Worm (Caenorhabditis elegans): ENCODE measurements around the gene C54D10.4.
"Not testable (repeated sequence)": the region's sequence is repeated elsewhere in the genome, so short reads cannot be mapped to it uniquely, and the experiment has no call there.

Gene C54D10.4

DNA sequence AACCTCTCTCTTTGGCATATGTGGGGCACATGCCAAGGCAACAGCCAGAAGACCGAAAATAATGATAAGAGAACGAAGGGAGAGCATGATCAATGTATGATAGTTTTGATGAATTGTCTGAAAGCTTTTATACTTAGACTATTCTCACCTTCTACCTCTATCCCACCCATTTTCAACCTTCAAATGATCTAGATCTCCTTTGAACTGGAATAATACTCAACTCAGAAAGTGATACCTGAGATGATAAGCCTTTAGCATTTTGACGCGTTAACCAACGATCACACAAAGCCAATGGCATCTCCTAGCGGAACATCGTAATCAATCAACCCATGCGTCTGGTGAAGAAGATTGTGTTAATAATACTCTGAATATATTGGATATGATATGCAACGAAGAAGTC lies 16.2 kb downstream of the C54D10.4 start, which contains the start of gene K01D12.9:
Gene K01D12.9 (minus strand): TSS at position 101 of the 400 bp plus-strand sequence.
- TF ChIP-seq ceh-13 (GFP tag; optimal IDR thresholded peaks at IDR 0.05) = no peak

DNA sequence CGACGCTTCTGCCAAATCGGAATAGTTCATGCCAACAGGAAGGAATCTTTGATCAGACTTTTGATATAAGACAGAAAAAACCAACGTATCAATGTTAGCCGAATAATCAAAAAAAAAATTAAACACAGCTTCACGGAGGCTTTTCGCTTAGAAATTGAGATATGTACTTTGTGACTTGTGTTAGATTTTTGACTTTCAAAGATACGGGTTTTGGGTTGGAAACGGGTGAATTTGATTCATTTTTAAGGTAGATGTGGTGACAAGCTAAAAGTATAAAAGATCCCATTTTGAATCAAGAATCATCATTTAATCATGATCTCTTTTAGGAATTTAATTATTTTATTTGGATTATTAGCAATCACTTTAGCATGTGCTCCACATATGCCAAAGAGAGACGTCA lies 18.4 kb downstream of the C54D10.4 start, which contains the start of gene K01D12.8:
Gene K01D12.8 (plus strand): TSS at position 301 of the 400 bp plus-strand sequence.
- TF ChIP-seq B0310.2 (tag; optimal IDR thresholded peaks at IDR 0.05) (no peak), scrt-1 (GFP tag; IDR thresholded peaks at IDR 0.05) (no peak), aly-1 (tag; optimal IDR thresholded peaks at IDR 0.05) (no peak), ets-7 (tag; optimal IDR thresholded peaks at IDR 0.05) (no peak), tbx-11 (GFP tag; IDR thresholded peaks at IDR 0.05) (no peak), ama-1 (optimal IDR thresholded peaks at IDR 0.05) (no peak), sea-1 (GFP tag; conservative IDR thresholded peaks at IDR 0.05) (no peak), flt-1 (GFP tag; IDR thresholded peaks at IDR 0.05) (no peak), tbx-37 (GFP tag; conservative IDR thresholded peaks at IDR 0.05) (no peak), F13C5.2 (tag; optimal IDR thresholded peaks at IDR 0.05) (no peak), tra-4 (tag; optimal IDR thresholded peaks at IDR 0.05) (no peak), hmbx-1 (tag; optimal IDR thresholded peaks at IDR 0.05) (no peak), ceh-13 (GFP tag; optimal IDR thresholded peaks at IDR 0.05) (no peak), hmg-4 (GFP tag; optimal IDR thresholded peaks at IDR 0.05) (no peak), ceh-36 (tag; optimal IDR thresholded peaks at IDR 0.05) (no peak)

DNA sequence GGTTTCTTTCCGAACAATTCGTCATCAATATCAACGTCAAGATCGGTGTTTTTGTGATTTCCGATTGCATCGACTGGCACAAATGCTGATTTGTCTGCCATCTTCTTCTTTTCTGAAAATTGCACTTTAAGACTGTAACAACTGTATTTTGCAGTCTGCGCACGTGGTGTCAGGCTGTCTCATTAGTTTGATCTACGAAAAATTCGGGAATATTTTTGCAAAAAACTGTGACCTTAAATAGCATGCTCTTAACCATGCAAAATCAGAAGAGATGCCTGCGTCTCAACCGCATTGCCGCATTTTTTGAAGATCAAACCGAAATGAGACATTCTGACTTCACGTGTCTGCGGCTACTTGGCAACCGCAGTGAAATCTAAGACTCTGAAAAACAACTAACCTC lies 19.4 kb downstream of the C54D10.4 start, which contains the start of gene K01D12.7:
Gene K01D12.7 (minus strand): TSS at position 101 of the 400 bp plus-strand sequence.
- TF ChIP-seq pes-1 (GFP tag; IDR thresholded peaks at IDR 0.05) (no peak), F13C5.2 (tag; optimal IDR thresholded peaks at IDR 0.05) (no peak)

DNA sequence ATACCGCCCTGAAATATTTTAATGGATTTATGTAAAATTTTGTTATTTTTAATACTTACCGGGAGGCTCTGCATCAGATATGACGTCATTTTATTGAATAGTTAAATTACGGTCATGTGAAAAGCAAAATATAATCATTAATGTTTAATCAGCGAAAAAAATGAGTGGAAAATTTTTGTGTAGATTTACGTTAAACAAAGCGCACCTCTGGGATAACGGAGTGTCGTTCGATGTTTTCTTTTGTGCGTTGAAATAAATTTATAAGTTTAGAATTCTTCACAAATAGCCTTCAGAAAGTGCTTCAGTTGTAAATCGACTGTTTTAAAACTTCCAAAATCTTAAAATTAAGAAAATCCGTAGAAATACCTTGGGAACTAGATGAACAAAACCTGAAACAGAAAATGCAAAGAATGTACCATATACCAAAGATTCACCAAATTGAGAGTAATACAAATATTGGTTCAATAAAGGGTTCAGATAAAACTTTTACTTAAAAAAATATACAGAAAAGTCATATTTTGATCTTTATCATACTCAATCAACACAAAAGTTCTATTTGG lies 20.0 kb downstream of the C54D10.4 start, which contains the start of the genes K01D12.20 and miga-1:
Gene K01D12.20 (minus strand): TSS at position 138 of the 560 bp plus-strand sequence.
Gene miga-1 (minus strand): TSS at position 183 of the 560 bp plus-strand sequence.
- TF ChIP-seq scrt-1 (GFP tag; IDR thresholded peaks at IDR 0.05) (no peak), flt-1 (GFP tag; IDR thresholded peaks at IDR 0.05) (no peak), ets-7 (tag; optimal IDR thresholded peaks at IDR 0.05) (no peak), B0310.2 (tag; optimal IDR thresholded peaks at IDR 0.05) (no peak), ceh-36 (tag; optimal IDR thresholded peaks at IDR 0.05) (no peak), ceh-13 (GFP tag; optimal IDR thresholded peaks at IDR 0.05) (no peak), tbx-37 (GFP tag; conservative IDR thresholded peaks at IDR 0.05) (no peak), tra-4 (tag; optimal IDR thresholded peaks at IDR 0.05) (no peak), hnd-1 (tag; optimal IDR thresholded peaks at IDR 0.05) (no peak), hmg-4 (GFP tag; optimal IDR thresholded peaks at IDR 0.05) (no peak)

DNA sequence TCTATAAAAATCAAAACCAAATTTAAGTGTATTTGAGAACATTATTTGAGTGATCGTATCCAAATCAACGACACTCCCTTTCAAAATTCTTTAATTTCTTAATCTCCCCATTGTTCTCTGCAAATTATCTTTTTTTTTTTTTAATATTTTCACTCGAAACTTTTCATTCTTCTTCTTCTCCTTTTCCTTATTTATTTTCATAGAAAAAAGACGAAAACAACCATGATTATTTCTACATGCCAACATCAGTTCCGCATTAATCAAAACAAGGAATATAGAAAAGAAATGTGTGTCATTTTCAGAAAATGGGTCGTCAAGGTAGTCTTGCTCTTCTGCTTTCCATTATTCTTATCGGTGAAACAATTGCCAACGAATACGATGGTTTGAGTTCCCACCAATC lies 23.2 kb downstream of the C54D10.4 start, which contains the start of gene K01D12.5:
Gene K01D12.5 (plus strand): TSS at position 301 of the 400 bp plus-strand sequence.
- TF ChIP-seq hnd-1 (tag; optimal IDR thresholded peaks at IDR 0.05) (no peak), aly-1 (tag; optimal IDR thresholded peaks at IDR 0.05) (no peak)

DNA sequence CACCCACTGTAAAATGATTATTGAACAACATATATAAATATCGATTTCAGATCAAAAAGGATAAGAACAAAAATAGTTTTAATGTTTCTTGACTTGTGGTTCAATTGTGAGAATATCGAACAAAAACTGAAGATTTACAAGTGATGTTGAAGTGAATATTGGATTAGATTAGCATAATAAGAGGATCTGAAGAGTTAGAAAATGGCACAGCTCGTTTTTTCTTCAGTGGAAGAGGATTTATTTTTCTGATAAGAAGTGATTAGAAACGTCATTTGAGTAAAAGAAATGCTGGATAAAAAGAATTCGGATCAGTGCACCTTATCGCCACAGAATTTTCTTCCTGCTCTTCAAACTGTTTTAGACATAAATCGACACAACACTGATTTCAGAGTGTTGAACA lies 25.0 kb downstream of the C54D10.4 start, which contains the start of gene twk-14:
Gene twk-14 (minus strand): TSS at position 8 of the 400 bp plus-strand sequence.
- no peak for TF ChIP-seq ceh-13 (GFP tag; optimal IDR thresholded peaks at IDR 0.05)

DNA sequence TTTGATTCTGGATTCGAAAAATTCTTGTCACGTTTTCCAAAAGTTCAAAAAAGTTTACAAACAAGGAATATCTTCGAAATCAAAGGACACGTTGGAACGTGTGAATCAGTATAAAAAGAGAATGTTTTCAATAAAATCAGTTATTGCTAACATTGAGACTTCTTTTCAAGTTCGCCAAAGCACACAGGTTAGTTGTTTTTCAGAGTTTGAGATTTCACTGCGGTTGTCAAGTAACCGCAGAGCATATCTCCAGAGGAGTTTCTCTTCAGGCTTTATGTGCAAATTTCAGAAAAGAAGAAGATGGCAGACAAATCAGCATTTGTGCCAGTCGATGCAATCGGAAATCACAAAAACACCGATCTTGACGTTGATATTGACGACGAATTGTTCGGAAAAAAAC lies 34.6 kb downstream of the C54D10.4 start, which contains the start of gene K01D12.15:
Gene K01D12.15 (plus strand): TSS at position 301 of the 400 bp plus-strand sequence.
- TF ChIP-seq ceh-36 (tag; optimal IDR thresholded peaks at IDR 0.05) (no peak), hmg-4 (GFP tag; optimal IDR thresholded peaks at IDR 0.05) (no peak), aly-1 (tag; optimal IDR thresholded peaks at IDR 0.05) (no peak), tbx-11 (GFP tag; IDR thresholded peaks at IDR 0.05) (no peak), hnd-1 (tag; optimal IDR thresholded peaks at IDR 0.05) (no peak), sea-1 (GFP tag; conservative IDR thresholded peaks at IDR 0.05) (no peak)

DNA sequence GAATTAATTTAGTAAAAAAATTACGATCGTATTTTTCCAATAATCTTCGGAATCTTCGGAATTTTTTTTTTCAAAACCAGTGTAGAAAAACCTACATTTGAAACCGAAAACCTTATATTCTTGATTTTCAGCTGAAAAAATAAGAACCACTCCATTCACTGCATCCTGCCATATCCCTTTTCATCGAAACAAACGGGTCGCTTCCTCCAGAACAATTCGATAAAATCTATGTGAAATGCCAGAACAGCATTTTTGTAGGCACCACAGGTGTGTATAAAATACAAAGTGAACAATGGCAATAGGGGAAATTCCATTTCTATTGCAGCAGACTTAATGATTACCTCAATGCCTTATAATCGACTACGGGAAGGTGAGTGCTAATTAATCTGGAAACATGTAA lies 43.5 kb downstream of the C54D10.4 start, which contains the start of gene K01D12.1:
Gene K01D12.1 (plus strand): TSS at position 301 of the 400 bp plus-strand sequence.
- TF ChIP-seq sea-1 (GFP tag; conservative IDR thresholded peaks at IDR 0.05) (no peak), tbx-37 (GFP tag; conservative IDR thresholded peaks at IDR 0.05) (no peak)

DNA sequence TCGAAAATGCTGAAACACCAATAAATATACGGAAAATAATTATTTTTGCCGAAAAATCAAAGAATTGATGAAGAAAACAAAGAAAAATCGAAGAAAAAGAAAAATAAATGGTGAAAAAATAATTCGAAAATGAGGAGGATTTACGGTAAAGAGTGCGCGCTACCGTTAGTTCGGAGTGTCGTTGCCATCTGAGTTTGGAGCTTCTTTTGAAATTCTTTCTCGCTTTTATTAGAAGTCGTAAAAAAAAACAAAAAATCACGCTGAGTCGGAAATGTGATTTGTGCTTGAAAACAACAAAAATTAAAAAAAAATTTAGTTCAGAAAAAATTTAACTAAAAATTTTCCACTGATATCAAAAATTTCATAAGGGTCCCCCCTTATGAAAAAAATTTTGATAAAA lies 46.5 kb downstream of the C54D10.4 start, which contains the start of gene F23H12.10:
Gene F23H12.10 (minus strand): TSS at position 12 of the 400 bp plus-strand sequence.
- TF ChIP-seq flt-1 (GFP tag; IDR thresholded peaks at IDR 0.05); B0310.2 (tag; optimal IDR thresholded peaks at IDR 0.05); hmbx-1 (tag; optimal IDR thresholded peaks at IDR 0.05): not testable (repeated sequence)

DNA sequence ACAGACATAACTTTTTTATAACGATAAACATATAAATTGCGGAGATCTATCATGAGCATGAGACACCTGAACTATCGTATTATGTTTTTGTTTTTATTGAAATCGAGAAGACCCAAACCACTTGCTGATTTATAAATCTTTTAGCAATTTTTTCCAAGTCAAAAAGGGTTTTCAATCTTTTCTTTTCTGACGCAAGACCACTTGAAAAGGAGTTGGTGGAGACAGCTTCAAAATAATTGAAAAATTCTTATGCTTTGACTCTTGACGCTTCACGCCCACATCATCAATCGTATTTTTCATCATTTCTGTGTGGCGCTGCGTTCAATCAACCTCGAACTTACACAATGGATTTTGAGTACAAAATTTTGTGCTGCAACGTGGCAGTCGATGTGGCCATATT lies 49.4 kb downstream of the C54D10.4 start, which contains the start of gene F23H12.7:
Gene F23H12.7 (plus strand): TSS at position 301 of the 400 bp plus-strand sequence.
- TF ChIP-seq B0310.2 (tag; optimal IDR thresholded peaks at IDR 0.05) = no peak
- no peak for TF ChIP-seq ceh-13 (GFP tag; optimal IDR thresholded peaks at IDR 0.05)
- TF ChIP-seq tbx-37 (GFP tag; conservative IDR thresholded peaks at IDR 0.05) = no peak
- TF ChIP-seq hmbx-1 (tag; optimal IDR thresholded peaks at IDR 0.05) = no peak
- no peak for TF ChIP-seq F13C5.2 (tag; optimal IDR thresholded peaks at IDR 0.05)
- no peak for TF ChIP-seq pes-1 (GFP tag; IDR thresholded peaks at IDR 0.05)
- no peak for TF ChIP-seq hmg-4 (GFP tag; optimal IDR thresholded peaks at IDR 0.05)
- TF ChIP-seq scrt-1 (GFP tag; IDR thresholded peaks at IDR 0.05) = no peak
- TF ChIP-seq tbx-11 (GFP tag; IDR thresholded peaks at IDR 0.05) = no peak
- no peak for TF ChIP-seq ceh-36 (tag; optimal IDR thresholded peaks at IDR 0.05)
- TF ChIP-seq sea-1 (GFP tag; conservative IDR thresholded peaks at IDR 0.05) = no peak
- TF ChIP-seq flt-1 (GFP tag; IDR thresholded peaks at IDR 0.05) = no peak
- no peak for TF ChIP-seq ets-7 (tag; optimal IDR thresholded peaks at IDR 0.05)
- TF ChIP-seq aly-1 (tag; optimal IDR thresholded peaks at IDR 0.05) = no peak
- no peak for TF ChIP-seq tra-4 (tag; optimal IDR thresholded peaks at IDR 0.05)
- no peak for TF ChIP-seq ama-1 (optimal IDR thresholded peaks at IDR 0.05)
- TF ChIP-seq hnd-1 (tag; optimal IDR thresholded peaks at IDR 0.05) = no peak

Measured in whole organism, early embryonic.